Worm (Caenorhabditis elegans): Measurements from ENCODE around the gene klf-3.

The klf-3 gene

DNA sequence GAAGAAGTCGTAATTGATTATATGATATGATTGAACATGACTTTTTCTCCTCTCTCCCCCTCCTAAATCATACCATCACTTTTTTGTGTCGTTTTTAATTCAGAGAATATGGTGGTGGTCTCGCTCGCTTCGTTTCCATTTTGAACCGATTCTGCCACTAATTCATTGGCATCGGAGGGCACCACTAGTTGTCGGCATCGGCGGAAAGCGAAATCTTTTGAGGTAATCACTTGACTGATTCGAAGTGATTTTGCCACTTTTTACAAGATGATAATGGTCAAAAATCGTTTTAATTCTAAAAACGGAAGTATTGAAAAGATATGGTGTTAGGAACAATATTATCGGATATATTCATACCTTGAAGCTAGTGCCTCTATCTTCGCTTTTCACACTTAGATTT lies at the start of gene klf-3:
Gene klf-3, plus strand, starts transcription at position 109 of the 400 bp plus-strand sequence.
- TF ChIP-seq nfya-1 (tag; optimal IDR thresholded peaks at IDR 0.05; ENCODE audit: borderline replicate concordance, insufficient read depth) (no peak), lsl-1 (GFP tag; optimal IDR thresholded peaks at IDR 0.05) (no peak), tbp1 (GFP tag; optimal IDR thresholded peaks at IDR 0.05) (no peak), sptf-2 (GFP tag; optimal IDR thresholded peaks at IDR 0.05) (no peak), B0336.3 (GFP tag; IDR thresholded peaks at IDR 0.05) (no peak), gei-17 (GFP tag; optimal IDR thresholded peaks at IDR 0.05) (no peak), athp-1 (tag; optimal IDR thresholded peaks at IDR 0.05) (no peak)

DNA sequence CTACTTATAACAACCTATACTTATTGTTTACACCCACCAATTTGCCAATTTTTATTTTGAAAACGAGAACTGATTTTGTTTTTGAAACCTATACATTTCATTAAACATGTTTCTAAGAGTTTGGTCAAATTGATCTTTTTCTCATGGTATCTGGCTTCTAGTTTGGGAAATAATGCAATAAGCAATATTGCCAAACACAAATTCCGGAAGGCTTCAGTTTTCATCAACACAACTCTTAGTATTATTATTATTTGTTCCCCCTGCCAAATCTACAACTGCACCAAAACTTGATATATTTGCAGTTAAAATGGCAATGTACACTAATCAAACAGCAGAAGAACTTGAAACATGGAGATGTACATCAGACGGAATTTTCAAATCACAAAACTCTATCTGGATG lies 48.0 kb upstream of the klf-3 start, which contains the start of gene sra-27:
Gene sra-27, plus strand, starts transcription at position 301 of the 400 bp plus-strand sequence.
- TF ChIP-seq snpc-1.3 (tag; optimal IDR thresholded peaks at IDR 0.05; ENCODE audit: insufficient read depth) (no peak), nfyb-1 (GFP tag; IDR thresholded peaks at IDR 0.05) (no peak), F55B11.4 (tag; optimal IDR thresholded peaks at IDR 0.05; ENCODE audit: borderline replicate concordance, insufficient read depth) (no peak), ceh-27 (GFP tag; optimal IDR thresholded peaks at IDR 0.05) (no peak), lir-1 (GFP tag; conservative IDR thresholded peaks at IDR 0.05) (no peak), cebp-2 (GFP tag; IDR thresholded peaks at IDR 0.05) (no peak), aptf-2 (GFP tag; conservative IDR thresholded peaks at IDR 0.05) (no peak), Y53G8AR.9 (GFP tag; conservative IDR thresholded peaks at IDR 0.05) (no peak), C06A6.2 (GFP tag; conservative IDR thresholded peaks at IDR 0.05) (no peak), tlf-1 (GFP tag; optimal IDR thresholded peaks at IDR 0.05) (no peak), K11D2.4 (GFP tag; IDR thresholded peaks at IDR 0.05) (no peak), ccch-3 (GFP tag; optimal IDR thresholded peaks at IDR 0.05) (no peak), Y67H2A.10 (GFP tag; conservative IDR thresholded peaks at IDR 0.05) (no peak), hmg-20 (GFP tag; IDR thresholded peaks at IDR 0.05) (no peak), lsy-27 (tag; optimal IDR thresholded peaks at IDR 0.05; ENCODE audit: borderline replicate concordance, insufficient read depth) (no peak), lin-40 (tag; optimal IDR thresholded peaks at IDR 0.05) (no peak)

DNA sequence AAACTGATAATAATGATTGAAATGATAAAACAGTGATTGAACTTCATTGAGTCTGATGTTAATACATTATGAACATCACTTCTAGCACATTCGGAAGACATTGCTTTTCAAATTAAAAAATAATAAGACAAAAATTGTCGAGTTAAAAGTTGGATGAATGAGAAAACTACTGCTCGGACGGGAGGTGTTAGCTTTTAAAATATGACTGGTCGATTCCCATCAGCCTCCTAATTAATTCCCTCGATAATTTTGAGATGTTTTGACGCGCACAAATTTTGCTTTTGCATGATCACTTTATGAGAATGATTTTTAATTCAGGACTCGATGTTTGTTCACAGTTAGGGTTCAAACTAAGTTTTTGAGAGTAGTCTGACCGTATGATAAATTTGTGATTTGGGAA lies 43.0 kb upstream of the klf-3 start, which contains the start of gene sra-28:
Gene sra-28, minus strand, starts transcription at position 101 of the 400 bp plus-strand sequence.
- TF ChIP-seq tbx-9 (tag; optimal IDR thresholded peaks at IDR 0.05; ENCODE audit: borderline replicate concordance) (no peak), ztf-28 (GFP tag; IDR thresholded peaks at IDR 0.05) (no peak), ceh-79 (tag; optimal IDR thresholded peaks at IDR 0.05) (no peak), rcor-1 (GFP tag; IDR thresholded peaks at IDR 0.05) (no peak), B0336.3 (GFP tag; IDR thresholded peaks at IDR 0.05) (no peak), mxl-1 (tag; optimal IDR thresholded peaks at IDR 0.05) (no peak), cebp-1 (GFP tag; IDR thresholded peaks at IDR 0.05) (no peak), cebp-1 (tag; optimal IDR thresholded peaks at IDR 0.05) (no peak), ceh-27 (GFP tag; optimal IDR thresholded peaks at IDR 0.05) (no peak), aptf-3 (GFP tag; IDR thresholded peaks at IDR 0.05) (no peak), D2030.7 (GFP tag; IDR thresholded peaks at IDR 0.05) (no peak), hrde-1 (tag; optimal IDR thresholded peaks at IDR 0.05; ENCODE audit: borderline replicate concordance) (no peak), him-1 (tag; optimal IDR thresholded peaks at IDR 0.05) (no peak), hsf-1 (GFP tag; IDR thresholded peaks at IDR 0.05) (no peak), Y79H2A.3 (GFP tag; conservative IDR thresholded peaks at IDR 0.05) (no peak), atf-7 (tag; optimal IDR thresholded peaks at IDR 0.05) (no peak), repo-1 (tag; optimal IDR thresholded peaks at IDR 0.05) (no peak), attf-3 (GFP tag; conservative IDR thresholded peaks at IDR 0.05) (no peak)

Measured in whole organism, young adult.